Worm (Caenorhabditis elegans): ENCODE measurements around the gene frpr-17.

The frpr-17 gene

ce11 chrX:14421529-14421982, 15.6 kb downstream of the frpr-17 start, which contains the start of gene F23D12.2:
TSS of gene F23D12.2 (minus strand) at chrX:14421579.
- TF ChIP-seq cnd-1 (tag; optimal IDR thresholded peaks at IDR 0.05) (no peak), sem-2 (GFP tag; optimal IDR thresholded peaks at IDR 0.05) (no peak), lin-32 (GFP tag; optimal IDR thresholded peaks at IDR 0.05) (no peak), unc-62 (GFP tag; optimal IDR thresholded peaks at IDR 0.05) (no peak), mep-1 (tag; optimal IDR thresholded peaks at IDR 0.05) (no peak), mls-2 (tag; optimal IDR thresholded peaks at IDR 0.05) (no peak), lin-13 (tag; optimal IDR thresholded peaks at IDR 0.05) (no peak), lsy-2 (tag; optimal IDR thresholded peaks at IDR 0.05) (no peak), ces-1 (GFP tag; optimal IDR thresholded peaks at IDR 0.05) (no peak), ceh-39 (tag; optimal IDR thresholded peaks at IDR 0.05) (no peak), flh-1 (GFP tag; optimal IDR thresholded peaks at IDR 0.05) (no peak), ceh-43 (GFP tag; optimal IDR thresholded peaks at IDR 0.05) (no peak)

ce11 chrX:14423105-14423504, 17.2 kb downstream of the frpr-17 start, which contains the start of gene fipr-3:
TSS of gene fipr-3 (plus strand) at chrX:14423405.
- TF ChIP-seq unc-120 (tag; optimal IDR thresholded peaks at IDR 0.05; ENCODE audit: poor library complexity, severe bottlenecking) (no peak), nhr-28 (tag; optimal IDR thresholded peaks at IDR 0.05) (no peak), hlh-1 (tag; optimal IDR thresholded peaks at IDR 0.05) (no peak), mab-5 (tag; optimal IDR thresholded peaks at IDR 0.05) (no peak), zip-8 (tag; optimal IDR thresholded peaks at IDR 0.05) (no peak), drap-1 (GFP tag; optimal IDR thresholded peaks at IDR 0.05) (no peak), nhr-76 (tag; optimal IDR thresholded peaks at IDR 0.05) (no peak), elt-3 (tag; optimal IDR thresholded peaks at IDR 0.05) (no peak), elt-1 (tag; optimal IDR thresholded peaks at IDR 0.05; ENCODE audit: borderline replicate concordance, insufficient read depth) (no peak), ces-1 (GFP tag; optimal IDR thresholded peaks at IDR 0.05) (no peak), snpc-4 (tag; optimal IDR thresholded peaks at IDR 0.05) (no peak), nhr-237 (tag; optimal IDR thresholded peaks at IDR 0.05) (no peak), mls-2 (tag; optimal IDR thresholded peaks at IDR 0.05) (no peak), sptf-1 (tag; optimal IDR thresholded peaks at IDR 0.05) (no peak), nhr-2 (tag; optimal IDR thresholded peaks at IDR 0.05) (no peak), blmp-1 (tag; optimal IDR thresholded peaks at IDR 0.05) (no peak)

ce11 chrX:14424186-14424585, 18.3 kb downstream of the frpr-17 start:
- TF ChIP-seq snpc-4 (tag; optimal IDR thresholded peaks at IDR 0.05) (no peak), hlh-1 (tag; optimal IDR thresholded peaks at IDR 0.05) (no peak), sptf-1 (tag; optimal IDR thresholded peaks at IDR 0.05) (no peak), pha-4 (tag; optimal IDR thresholded peaks at IDR 0.05) (no peak), mls-2 (tag; optimal IDR thresholded peaks at IDR 0.05) (no peak)

ce11 chrX:14424673-14425072, 18.8 kb downstream of the frpr-17 start, which contains the start of gene F23D12.11:
TSS of gene F23D12.11 (minus strand) at chrX:14424751.
- no peak for TF ChIP-seq M03D4.4 (tag; optimal IDR thresholded peaks at IDR 0.05)

ce11 chrX:14428052-14428451, 22.1 kb downstream of the frpr-17 start, which contains the start of gene F23D12.1:
TSS of gene F23D12.1 (minus strand) at chrX:14428152.
- TF ChIP-seq unc-39 (tag; optimal IDR thresholded peaks at IDR 0.05) (no peak), drap-1 (GFP tag; optimal IDR thresholded peaks at IDR 0.05) (no peak), pha-4 (tag; optimal IDR thresholded peaks at IDR 0.05) (no peak), ham-2 (GFP tag; optimal IDR thresholded peaks at IDR 0.05) (no peak), unc-62 (GFP tag; optimal IDR thresholded peaks at IDR 0.05) (no peak), mab-5 (tag; optimal IDR thresholded peaks at IDR 0.05) (no peak), blmp-1 (tag; optimal IDR thresholded peaks at IDR 0.05) (no peak), flh-1 (GFP tag; optimal IDR thresholded peaks at IDR 0.05) (no peak), ztf-11 (tag; optimal IDR thresholded peaks at IDR 0.05) (no peak), ceh-39 (tag; optimal IDR thresholded peaks at IDR 0.05) (no peak), bed-3 (GFP tag; optimal IDR thresholded peaks at IDR 0.05) (no peak), nhr-2 (tag; optimal IDR thresholded peaks at IDR 0.05) (no peak), zip-8 (tag; optimal IDR thresholded peaks at IDR 0.05) (no peak), snpc-4 (tag; optimal IDR thresholded peaks at IDR 0.05) (no peak), hlh-1 (tag; optimal IDR thresholded peaks at IDR 0.05) (no peak), nhr-76 (tag; optimal IDR thresholded peaks at IDR 0.05) (no peak), tbx-8 (GFP tag; optimal IDR thresholded peaks at IDR 0.05) (no peak), cnd-1 (tag; optimal IDR thresholded peaks at IDR 0.05) (no peak), mls-2 (tag; optimal IDR thresholded peaks at IDR 0.05) (no peak), lin-32 (GFP tag; optimal IDR thresholded peaks at IDR 0.05) (no peak)
